Fruit fly (Drosophila melanogaster) whole organism, embryonic: ENCODE data around the gene mRpS10.

Source experiments
- CG10462 ChIP-seq: fragments of 200-800 bp; sonication (Bioruptor generic); optimal IDR thresholded peaks from 2 replicates; lab custom pipeline; 2016; ENCODE audit warnings: missing biosample characterization, missing genetic modification characterization
- CG12744 ChIP-seq: fragments of 200-800 bp; sonication (Bioruptor generic); optimal IDR thresholded peaks from 2 replicates; lab custom pipeline; 2016; ENCODE audit warnings: missing biosample characterization, missing genetic modification characterization
- CG4328 ChIP-seq: fragments of 200-800 bp; sonication (Bioruptor generic); optimal IDR thresholded peaks from 3 replicates; lab custom pipeline; 2017; ENCODE audit warnings: missing biosample characterization, missing genetic modification reagents, missing genetic modification characterization
- MESR4 ChIP-seq: fragments of 200-800 bp; sonication (Bioruptor generic); optimal IDR thresholded peaks from 2 replicates; lab custom pipeline; 2018; ENCODE audit warnings: missing biosample characterization, mild to moderate bottlenecking, missing genetic modification characterization, moderate library complexity
- dm ChIP-seq: fragments of 200-800 bp; sonication (Bioruptor generic); optimal IDR thresholded peaks from 3 replicates; lab custom pipeline; 2016; ENCODE audit warnings: missing biosample characterization, missing genetic modification characterization
- kay ChIP-seq: fragments of 200-800 bp; sonication (Bioruptor generic); optimal IDR thresholded peaks from 2 replicates; lab custom pipeline; 2016; ENCODE audit warnings: missing biosample characterization, missing genetic modification characterization

DNA sequence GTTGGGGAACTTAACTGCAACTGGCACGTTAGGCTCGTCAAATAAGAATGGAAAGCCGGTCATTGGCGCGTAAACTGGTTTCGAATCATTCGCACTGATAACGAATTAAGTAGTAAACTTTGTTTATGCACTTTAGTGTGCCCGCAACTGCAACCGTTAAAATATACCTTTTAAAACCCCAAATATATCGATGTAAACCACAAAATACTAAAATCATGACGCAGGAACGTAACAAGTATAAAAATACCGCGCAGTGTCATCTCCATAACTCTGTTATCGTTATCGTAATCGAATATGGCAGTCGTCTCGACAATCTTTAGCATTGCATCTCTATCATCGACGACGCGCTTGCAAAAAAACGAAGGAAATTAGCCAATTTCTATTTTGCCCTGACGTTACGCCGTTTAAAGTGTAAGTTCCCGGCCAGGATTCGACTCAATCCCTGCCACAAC, 4.2 kb upstream of the mRpS10 start, which contains the start of the genes CG31344 and Caf1-55:
- TF ChIP-seq CG12744, result no peak
- no peak for TF ChIP-seq CG4328 (GFP tag; lab: Kevin White, UChicago)
- no peak for TF ChIP-seq CG10462 (GFP tag; lab: Kevin White, UChicago)
- TF ChIP-seq dm (GFP tag; lab: Kevin White, UChicago), result peak; percentile 60
- TF ChIP-seq MESR4, result peak; percentile 65
- TF ChIP-seq kay (GFP tag; lab: Kevin White, UChicago), result no peak
